Fruit fly (Drosophila melanogaster) whole organism, embryonic: ENCODE data around the gene CG5793.
A peak's percentile ranks its signal among the peaks of the same experiment; 100 is the strongest.

ENCODE experiments used
- Atf3 ChIP-seq: fragments of 200-800 bp; sonication (Bioruptor generic); optimal IDR thresholded peaks from 3 replicates; lab custom pipeline; 2016; ENCODE audit warnings: missing biosample characterization, missing genetic modification characterization
- CG10147 ChIP-seq: fragments of 200-800 bp; sonication (Bioruptor generic); optimal IDR thresholded peaks from 2 replicates; lab custom pipeline; 2019; ENCODE audit warnings: missing biosample characterization, mild to moderate bottlenecking, missing genetic modification characterization, moderate library complexity
- CG10565 ChIP-seq: fragments of 200-800 bp; sonication (Bioruptor generic); optimal IDR thresholded peaks from 3 replicates; lab custom pipeline; 2016; ENCODE audit warnings: missing biosample characterization, mild to moderate bottlenecking, missing genetic modification characterization
- CG11085 ChIP-seq: fragments of 200-800 bp; sonication (Bioruptor generic); IDR thresholded peaks from 2 replicates; pipeline ENCODE4 v1.3.6; 2022; ENCODE audit warnings: missing biosample characterization, missing genetic modification characterization
- CG11695 ChIP-seq: fragments of 200-800 bp; sonication (Bioruptor generic); IDR thresholded peaks from 3 replicates; pipeline ENCODE4 v1.3.6; 2022; ENCODE audit warnings: missing biosample characterization, missing genetic modification characterization
- CG12104 ChIP-seq: fragments of 200-800 bp; sonication (Bioruptor generic); optimal IDR thresholded peaks from 3 replicates; lab custom pipeline; 2016; ENCODE audit warnings: missing biosample characterization, missing genetic modification characterization
- CG12299 ChIP-seq: fragments of 200-800 bp; sonication (Bioruptor generic); optimal IDR thresholded peaks from 2 replicates; lab custom pipeline; 2018; ENCODE audit warnings: missing biosample characterization, mild to moderate bottlenecking, missing genetic modification characterization
- CG14441 ChIP-seq: fragments of 200-800 bp; sonication (Bioruptor generic); IDR thresholded peaks from 2 replicates; pipeline ENCODE4 v1.3.6; 2022; ENCODE audit warnings: missing biosample characterization, missing genetic modification characterization
- CG17912 ChIP-seq: fragments of 200-800 bp; sonication (Bioruptor generic); optimal IDR thresholded peaks from 2 replicates; lab custom pipeline; 2018; ENCODE audit warnings: missing biosample characterization, mild to moderate bottlenecking, missing genetic modification characterization
- CG18011 ChIP-seq: fragments of 200-800 bp; sonication (Bioruptor generic); optimal IDR thresholded peaks from 2 replicates; lab custom pipeline; 2017; ENCODE audit warnings: missing biosample characterization, missing genetic modification characterization, mild to moderate bottlenecking, moderate library complexity, missing genotype
- CG2120 ChIP-seq: fragments of 200-800 bp; sonication (Bioruptor generic); optimal IDR thresholded peaks from 3 replicates; lab custom pipeline; 2016; ENCODE audit warnings: missing biosample characterization, missing genetic modification characterization
- CG32772 ChIP-seq: fragments of 200-800 bp; sonication (Bioruptor generic); IDR thresholded peaks from 2 replicates; pipeline ENCODE4 v1.3.6; 2022; ENCODE audit warnings: missing biosample characterization, missing genetic modification characterization
- CG43689 ChIP-seq: fragments of 200-800 bp; sonication (Bioruptor generic); IDR thresholded peaks from 2 replicates; pipeline ENCODE4 v1.3.6; 2022; ENCODE audit warnings: missing biosample characterization, missing genetic modification characterization
- CG4707 ChIP-seq: fragments of 200-800 bp; sonication (Bioruptor generic); optimal IDR thresholded peaks from 2 replicates; lab custom pipeline; 2018; ENCODE audit warnings: missing biosample characterization, mild to moderate bottlenecking, missing genetic modification characterization, moderate library complexity
- CG6813 ChIP-seq: fragments of 200-800 bp; sonication (Bioruptor generic); optimal IDR thresholded peaks from 2 replicates; lab custom pipeline; 2017; ENCODE audit warnings: missing biosample characterization, missing genetic modification characterization, mild to moderate bottlenecking, moderate library complexity, missing genetic modification reagents
- CG7745 ChIP-seq: fragments of 200-800 bp; sonication (Bioruptor generic); optimal IDR thresholded peaks from 2 replicates; lab custom pipeline; 2018; ENCODE audit warnings: missing biosample characterization, mild to moderate bottlenecking, missing genetic modification characterization, moderate library complexity
- CG9609 ChIP-seq: fragments of 200-800 bp; sonication (Bioruptor generic); optimal IDR thresholded peaks from 3 replicates; lab custom pipeline; 2016; ENCODE audit warnings: missing biosample characterization, missing genetic modification characterization
- Dp ChIP-seq: fragments of 200-800 bp; sonication (Bioruptor generic); optimal IDR thresholded peaks from 2 replicates; lab custom pipeline; 2018; ENCODE audit warnings: missing biosample characterization, mild to moderate bottlenecking, missing genetic modification characterization, moderate library complexity
- E2f1 ChIP-seq: fragments of 200-800 bp; sonication (Bioruptor generic); IDR thresholded peaks from 2 replicates; pipeline ENCODE4 v1.3.6; 2022; ENCODE audit warnings: missing biosample characterization, missing genetic modification characterization
- Elba2 ChIP-seq: fragments of 200-800 bp; sonication (Bioruptor generic); optimal IDR thresholded peaks from 3 replicates; lab custom pipeline; 2016; ENCODE audit warnings: missing biosample characterization, missing genetic modification characterization
- Fer2 ChIP-seq: fragments of 200-800 bp; sonication (Bioruptor generic); optimal IDR thresholded peaks from 2 replicates; lab custom pipeline; 2018; ENCODE audit warnings: missing biosample characterization, mild to moderate bottlenecking, missing genetic modification characterization, moderate library complexity
- Hr78 ChIP-seq, 2 experiments: fragments of 200-800 bp in 1 of 2; fragments of >200 bp in 1 of 2; sonication (Bioruptor generic) in 1 of 2; optimal IDR thresholded peaks; 2 replicates each; lab custom pipeline; 2017 to 2019; ENCODE audit warnings: missing biosample characterization in 2 of 2, missing genetic modification characterization in 2 of 2, mild to moderate bottlenecking in 1 of 2, moderate library complexity in 1 of 2
- Hsf ChIP-seq: fragments of 200-800 bp; sonication (Bioruptor generic); optimal IDR thresholded peaks from 3 replicates; lab custom pipeline; 2016; ENCODE audit warnings: missing biosample characterization, missing genetic modification characterization
- Lhr ChIP-seq: fragments of 200-800 bp; sonication (Bioruptor generic); optimal IDR thresholded peaks from 3 replicates; lab custom pipeline; 2017; ENCODE audit warnings: mild to moderate bottlenecking, missing biosample characterization, missing genetic modification reagents, missing genetic modification characterization
- Meics ChIP-seq: fragments of 200-800 bp; sonication (Bioruptor generic); optimal IDR thresholded peaks from 2 replicates; lab custom pipeline; 2017; ENCODE audit warnings: missing biosample characterization, mild to moderate bottlenecking, missing genetic modification characterization
- NfI ChIP-seq: fragments of 200-800 bp; sonication (Bioruptor generic); optimal IDR thresholded peaks from 3 replicates; lab custom pipeline; 2018; ENCODE audit warnings: missing biosample characterization, mild to moderate bottlenecking, missing genetic modification characterization, moderate library complexity
- Sin3A ChIP-seq: fragments of >200 bp; optimal IDR thresholded peaks from 2 replicates; lab custom pipeline; 2018
- Spps ChIP-seq: fragments of 200-800 bp; sonication (Bioruptor generic); optimal IDR thresholded peaks from 2 replicates; lab custom pipeline; 2018; ENCODE audit warnings: missing biosample characterization, mild to moderate bottlenecking, missing genetic modification characterization
- Sry-β ChIP-seq: fragments of 200-800 bp; sonication (Bioruptor generic); optimal IDR thresholded peaks from 2 replicates; lab custom pipeline; 2018; ENCODE audit warnings: missing biosample characterization, mild to moderate bottlenecking, missing genetic modification characterization, moderate library complexity
- Sry-δ ChIP-seq: fragments of 200-800 bp; sonication (Bioruptor generic); optimal IDR thresholded peaks from 2 replicates; lab custom pipeline; 2016; ENCODE audit warnings: missing biosample characterization, missing genetic modification characterization
- Trl ChIP-seq, 3 experiments: fragments of >200 bp in 2 of 3; fragments of 200-800 bp in 1 of 3; sonication (Bioruptor generic) in 1 of 3; optimal IDR thresholded peaks; 2 replicates in 1 of 3; 3 replicates in 2 of 3; lab custom pipeline; 2016 to 2017; ENCODE audit warnings: missing biosample characterization in 1 of 3, missing genetic modification characterization in 1 of 3
- Xrp1 ChIP-seq: fragments of 200-800 bp; sonication (Bioruptor generic); IDR thresholded peaks from 2 replicates; pipeline ENCODE4 v1.3.6; 2022; ENCODE audit warnings: missing biosample characterization, missing genetic modification characterization
- ab ChIP-seq: fragments of 200-800 bp; sonication (Bioruptor generic); optimal IDR thresholded peaks from 2 replicates; lab custom pipeline; 2016; ENCODE audit warnings: missing biosample characterization, missing genetic modification characterization
- amos ChIP-seq: fragments of 200-800 bp; sonication (Bioruptor generic); IDR thresholded peaks from 2 replicates; pipeline ENCODE4 v1.3.6; 2022; ENCODE audit warnings: missing biosample characterization, missing genetic modification characterization; ENCODE audit not compliant: partially characterized antibody
- chn ChIP-seq: fragments of 200-800 bp; sonication (Bioruptor generic); optimal IDR thresholded peaks from 2 replicates; lab custom pipeline; 2016; ENCODE audit warnings: missing biosample characterization, missing genetic modification characterization
- dmrt11E ChIP-seq: fragments of 200-800 bp; sonication (Bioruptor generic); optimal IDR thresholded peaks from 3 replicates; lab custom pipeline; 2018; ENCODE audit warnings: missing biosample characterization, mild to moderate bottlenecking, missing genetic modification characterization, moderate library complexity
- dysf ChIP-seq: fragments of 200-800 bp; sonication (Bioruptor generic); IDR thresholded peaks from 3 replicates; pipeline ENCODE4 v1.3.6; 2022; ENCODE audit warnings: missing biosample characterization, missing genetic modification characterization
- gfzf ChIP-seq: fragments of 200-800 bp; sonication (Bioruptor generic); optimal IDR thresholded peaks from 2 replicates; lab custom pipeline; 2016; ENCODE audit warnings: missing biosample characterization, mild to moderate bottlenecking, missing genetic modification characterization, moderate library complexity
- jumu ChIP-seq: fragments of 200-800 bp; sonication (Bioruptor generic); optimal IDR thresholded peaks from 3 replicates; lab custom pipeline; 2016; ENCODE audit warnings: missing biosample characterization, missing genetic modification characterization
- kay ChIP-seq: fragments of 200-800 bp; sonication (Bioruptor generic); optimal IDR thresholded peaks from 2 replicates; lab custom pipeline; 2016; ENCODE audit warnings: missing biosample characterization, missing genetic modification characterization
- lbe ChIP-seq: fragments of 200-800 bp; sonication (Bioruptor generic); optimal IDR thresholded peaks from 2 replicates; lab custom pipeline; 2016; ENCODE audit warnings: missing biosample characterization, mild to moderate bottlenecking, missing genetic modification characterization
- nerfin-1 ChIP-seq: fragments of 200-800 bp; sonication (Bioruptor generic); optimal IDR thresholded peaks from 3 replicates; lab custom pipeline; 2019; ENCODE audit warnings: missing biosample characterization, mild to moderate bottlenecking, missing genetic modification characterization, moderate library complexity
- otp ChIP-seq: fragments of 200-800 bp; sonication (Bioruptor generic); IDR thresholded peaks from 3 replicates; pipeline ENCODE4, ENCODE4 v1.3.6; 2022; ENCODE audit warnings: missing biosample characterization, missing genetic modification characterization
- phol ChIP-seq: fragments of 200-800 bp; sonication (Bioruptor generic); optimal IDR thresholded peaks from 3 replicates; lab custom pipeline; 2018; ENCODE audit warnings: missing biosample characterization, mild to moderate bottlenecking, missing genetic modification characterization, moderate library complexity
- sd ChIP-seq: fragments of 200-800 bp; sonication (Bioruptor generic); optimal IDR thresholded peaks from 3 replicates; lab custom pipeline; 2018; ENCODE audit warnings: missing biosample characterization, mild to moderate bottlenecking, missing genetic modification characterization, moderate library complexity
- sens ChIP-seq: fragments of 200-800 bp; sonication (Bioruptor generic); peaks from one replicate; lab custom pipeline; 2016; ENCODE audit warnings: missing biosample characterization, missing genetic modification characterization
- stwl ChIP-seq: fragments of 200-800 bp; sonication (Bioruptor generic); optimal IDR thresholded peaks from 3 replicates; lab custom pipeline; 2018; ENCODE audit warnings: missing biosample characterization, mild to moderate bottlenecking, missing genetic modification characterization, moderate library complexity
- usp ChIP-seq: fragments of >200 bp; optimal IDR thresholded peaks from 2 replicates; lab custom pipeline; 2017; ENCODE audit warnings: missing biosample characterization, missing genetic modification characterization
- zen ChIP-seq: fragments of 200-800 bp; sonication (Bioruptor generic); optimal IDR thresholded peaks from 3 replicates; lab custom pipeline; 2018; ENCODE audit warnings: missing biosample characterization, mild to moderate bottlenecking, missing genetic modification characterization, moderate library complexity

The CG5793 gene

DNA sequence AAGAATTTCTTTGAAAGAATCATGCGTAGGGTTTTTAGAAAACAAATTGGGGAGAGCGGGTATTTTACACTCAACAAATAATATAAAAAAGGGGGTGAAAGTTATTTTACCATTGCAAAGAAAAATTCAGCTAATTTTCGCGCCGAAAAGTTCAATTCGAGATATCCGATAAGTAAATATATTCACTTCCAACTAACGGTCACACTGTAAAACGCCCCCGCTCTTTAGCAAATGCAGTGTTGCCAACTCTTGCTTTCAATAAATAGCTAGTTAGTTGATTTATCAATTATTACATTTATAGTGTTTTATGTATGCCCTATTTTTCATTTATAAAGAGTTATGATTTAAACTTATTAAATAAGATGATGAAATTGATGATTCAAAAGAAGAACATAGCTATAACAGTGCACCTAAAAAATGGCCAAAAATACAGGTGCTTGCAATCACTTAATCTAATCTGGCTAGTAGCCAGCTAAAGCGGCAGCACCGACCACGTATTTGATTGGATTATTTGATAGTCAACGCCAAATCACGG lies 10.9 kb downstream of the CG5793 start, which contains the start of gene meigo (continued):
- TF ChIP-seq Elba2 (GFP tag; lab: Kevin White, UChicago) (peak; percentile 74), Xrp1 (GFP tag; lab: Robert Waterston, UW) (peak; percentile 78), CG9609 (GFP tag; lab: Kevin White, UChicago) (no peak), CG11085 (GFP tag; lab: Robert Waterston, UW) (0 out of 2 replicates have a peak, but pooled peaks have one; percentile 19), jumu (peak; percentile 40), CG2120 (GFP tag; lab: Kevin White, UChicago) (peak; percentile 87), CG18011 (GFP tag; lab: Kevin White, UChicago) (peak; percentile 54), CG6813 (GFP tag; lab: Kevin White, UChicago) (no peak), kay (GFP tag; lab: Kevin White, UChicago) (peak; percentile 41), gfzf (peak; percentile 64), otp (GFP tag; lab: Robert Waterston, UW) (0 out of 3 replicates have a peak, but pooled peaks have one; percentile 25), Spps (tag; lab: Kevin White, UChicago) (peak; percentile 4), CG11695 (no peak), Sin3A (peak; percentile 74), Hr78 (GFP tag; optimal IDR thresholded peaks at IDR 0.05; lab: Kevin White, UChicago) (no peak), stwl (tag; lab: Kevin White, UChicago) (peak; percentile 66), dysf (GFP tag; lab: Robert Waterston, UW) (peak; percentile 71; the same call in 2 of the 3 replicates), Hsf (GFP tag; lab: Kevin White, UChicago) (peak; percentile 71), lbe (peak; percentile 50), phol (tag; lab: Kevin White, UChicago) (peak; percentile 81), CG32772 (GFP tag; lab: Robert Waterston, UW) (no peak; the same call in 1 of the 2 replicates), CG4707 (GFP tag; lab: Kevin White, UChicago) (no peak), Dp (peak; percentile 95), Trl (optimal IDR thresholded peaks at IDR 0.05; lab: Kevin White, UChicago) (peak in 1 of 2 experiments; percentile 5), Trl (GFP tag; optimal IDR thresholded peaks at IDR 0.05; lab: Kevin White, UChicago) (peak; percentile 41), Meics (GFP tag; lab: Kevin White, UChicago) (peak; percentile 57), Atf3 (GFP tag; lab: Kevin White, UChicago) (peak; percentile 19), CG10147 (GFP tag; lab: Kevin White, UChicago) (peak; percentile 78), Sry-β (GFP tag; lab: Kevin White, UChicago) (peak; percentile 99), sd (tag; lab: Kevin White, UChicago) (peak; percentile 77), CG10565 (GFP tag; lab: Kevin White, UChicago) (no peak), chn (peak; percentile 51), CG12104 (peak; percentile 21), CG17912 (GFP tag; lab: Kevin White, UChicago) (no peak), nerfin-1 (tag; lab: Kevin White, UChicago) (peak; percentile 74), CG7745 (no peak), sens (peak; percentile 95), Lhr (GFP tag; lab: Kevin White, UChicago) (peak; percentile 46), E2f1 (GFP tag; lab: Robert Waterston, UW) (0 out of 2 replicates have a peak, but pooled peaks have one; percentile 27), CG14441 (GFP tag; lab: Robert Waterston, UW) (peak; percentile 49), ab (GFP tag; lab: Kevin White, UChicago) (no peak), Sry-δ (GFP tag; lab: Kevin White, UChicago) (peak; percentile 59), CG12299 (tag; lab: Kevin White, UChicago) (peak; percentile 55), dmrt11E (peak; percentile 51), Fer2 (tag; lab: Kevin White, UChicago) (peak; percentile 62), CG43689 (GFP tag; lab: Robert Waterston, UW) (no peak), amos (GFP tag; lab: Robert Waterston, UW) (peak; percentile 7; the same call in 1 of the 2 replicates), zen (peak; percentile 75), usp (GFP tag; lab: Kevin White, UChicago) (no peak), NfI (GFP tag; lab: Kevin White, UChicago) (peak; percentile 70)
